Worm (Caenorhabditis elegans): ENCODE data around the gene aagr-3.

Gene aagr-3

ce11 chrV:9690728-9691127 lies 38.6 kb downstream of the aagr-3 start (continued):
- no peak for TF ChIP-seq dmd-9 (GFP tag; IDR thresholded peaks at IDR 0.05)
- no peak for TF ChIP-seq mep-1 (tag; optimal IDR thresholded peaks at IDR 0.05)
- TF ChIP-seq zip-2 (tag; optimal IDR thresholded peaks at IDR 0.05) = no peak
- TF ChIP-seq dpl-1 (GFP tag; optimal IDR thresholded peaks at IDR 0.05) = peak; percentile 37
- no peak for TF ChIP-seq nhr-11 (tag; optimal IDR thresholded peaks at IDR 0.05)
- peak in 1 of 2 experiments; percentile 20 for TF ChIP-seq mdl-1 (tag; optimal IDR thresholded peaks at IDR 0.05)
- no peak for TF ChIP-seq mxl-3 (GFP tag; optimal IDR thresholded peaks at IDR 0.05)
- TF ChIP-seq zfp-3 (GFP tag; conservative IDR thresholded peaks at IDR 0.05) = no peak
- no peak for TF ChIP-seq ceh-44 (GFP tag; IDR thresholded peaks at IDR 0.05)
- TF ChIP-seq hlh-30 (tag; optimal IDR thresholded peaks at IDR 0.05; ENCODE audit: insufficient read depth) = no peak
- no peak for TF ChIP-seq daf-16 (GFP tag; optimal IDR thresholded peaks at IDR 0.05)
- no peak for TF ChIP-seq daf-16 (tag; optimal IDR thresholded peaks at IDR 0.05)
- TF ChIP-seq nhr-28 (tag; optimal IDR thresholded peaks at IDR 0.05) = peak; percentile 63
- peak; percentile 97 for TF ChIP-seq aha-1 (tag)
- TF ChIP-seq vab-7 (GFP tag; IDR thresholded peaks at IDR 0.05) = no peak
- peak; percentile 7 for TF ChIP-seq duxl-1 (tag; optimal IDR thresholded peaks at IDR 0.05; ENCODE audit: poor library complexity)
- no peak for TF ChIP-seq F44E2.7 (GFP tag; IDR thresholded peaks at IDR 0.05)
- TF ChIP-seq lin-1 (GFP tag; IDR thresholded peaks at IDR 0.05) = no peak
- TF ChIP-seq hmg-1.1 (GFP tag; IDR thresholded peaks at IDR 0.05) = 0 out of 2 replicates have a peak, but pooled peaks have one; percentile 36
- no peak for TF ChIP-seq ceh-20 (GFP tag; IDR thresholded peaks at IDR 0.05)

DNA sequence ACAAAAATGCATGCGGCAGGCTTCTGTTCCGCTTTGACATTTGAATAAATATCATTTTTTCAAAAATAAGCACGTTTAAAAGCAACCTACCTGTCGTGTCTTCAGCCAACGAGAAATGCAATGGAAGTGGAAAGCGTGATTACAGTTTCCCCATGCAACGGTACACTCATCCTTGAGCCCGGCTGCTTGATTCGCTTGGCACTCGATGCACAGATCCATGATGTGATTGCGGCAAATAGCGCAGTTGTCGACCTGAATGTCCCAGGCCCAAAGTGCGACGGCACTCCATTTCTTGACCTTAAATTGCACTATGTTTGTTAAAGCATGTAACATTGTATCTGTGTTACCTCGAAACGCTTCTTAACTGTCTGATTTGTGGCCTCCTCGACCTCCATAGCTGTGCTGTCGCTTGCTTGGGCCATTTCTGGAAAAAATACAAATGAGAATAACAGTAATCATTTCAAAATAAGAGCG lies 39.2 kb downstream of the aagr-3 start, which contains the start of gene rbx-1:
rbx-1 (minus strand) TSS at position 424 of the 474 bp plus-strand sequence.
- TF ChIP-seq R02D3.7 (tag; optimal IDR thresholded peaks at IDR 0.05) = no peak
- TF ChIP-seq nhr-25 (tag; optimal IDR thresholded peaks at IDR 0.05; ENCODE audit: borderline replicate concordance, insufficient read depth) = no peak
- no peak for TF ChIP-seq dmd-9 (GFP tag; IDR thresholded peaks at IDR 0.05)
- TF ChIP-seq egl-43 (GFP tag; IDR thresholded peaks at IDR 0.05) = 0 out of 2 replicates have a peak, but pooled peaks have one; percentile 39

- no peak for TF ChIP-seq D1046.2 (GFP tag; IDR thresholded peaks at IDR 0.05)
- TF ChIP-seq madf-9 (GFP tag; conservative IDR thresholded peaks at IDR 0.05) = no peak
- TF ChIP-seq zag-1 (tag; optimal IDR thresholded peaks at IDR 0.05) = no peak
- 0 out of 2 replicates have a peak, but pooled peaks have one; percentile 15 for TF ChIP-seq Y75B8A.6 (GFP tag; IDR thresholded peaks at IDR 0.05)
- no peak for TF ChIP-seq mep-1 (tag; optimal IDR thresholded peaks at IDR 0.05)
- peak; percentile 27 for TF ChIP-seq F49E8.2 (tag; optimal IDR thresholded peaks at IDR 0.05; ENCODE audit: borderline replicate concordance)
- no peak for TF ChIP-seq egl-43 (GFP tag; IDR thresholded peaks at IDR 0.05)
- TF ChIP-seq vab-7 (GFP tag; IDR thresholded peaks at IDR 0.05) = no peak
- no peak for TF ChIP-seq nhr-6 (tag; optimal IDR thresholded peaks at IDR 0.05)
- TF ChIP-seq lin-15B (tag; optimal IDR thresholded peaks at IDR 0.05) = no peak
- TF ChIP-seq saeg-2 (GFP tag; IDR thresholded peaks at IDR 0.05) = no peak
- TF ChIP-seq spr-1 (tag; optimal IDR thresholded peaks at IDR 0.05) = no peak
- no peak for TF ChIP-seq mdt-29 (GFP tag; IDR thresholded peaks at IDR 0.05)
- no peak for TF ChIP-seq php-3 (GFP tag; IDR thresholded peaks at IDR 0.05)
- no peak for TF ChIP-seq zip-11 (GFP tag; IDR thresholded peaks at IDR 0.05)
- TF ChIP-seq nhr-10 (tag; optimal IDR thresholded peaks at IDR 0.05) = no peak
- TF ChIP-seq jun-1 (tag; optimal IDR thresholded peaks at IDR 0.05) = no peak
- no peak for TF ChIP-seq hif-1 (tag; optimal IDR thresholded peaks at IDR 0.05)
Observed at ce11 chrV:9689364-9689763, 39.9 kb downstream of the aagr-3 start.
